Fruit fly (Drosophila melanogaster) whole organism, embryonic: ENCODE measurements around the gene CG46427.

ENCODE experiments used
- CG10274 ChIP-seq: fragments of 200-800 bp; sonication (Bioruptor generic); optimal IDR thresholded peaks from 3 replicates; lab custom pipeline; 2017; ENCODE audit warnings: missing biosample characterization, mild to moderate bottlenecking, missing genetic modification characterization
- CG11085 ChIP-seq: fragments of 200-800 bp; sonication (Bioruptor generic); IDR thresholded peaks from 2 replicates; pipeline ENCODE4 v1.3.6; 2022; ENCODE audit warnings: missing biosample characterization, missing genetic modification characterization
- CG11695 ChIP-seq: fragments of 200-800 bp; sonication (Bioruptor generic); IDR thresholded peaks from 3 replicates; pipeline ENCODE4 v1.3.6; 2022; ENCODE audit warnings: missing biosample characterization, missing genetic modification characterization
- CG1233 ChIP-seq: fragments of 200-800 bp; sonication (Bioruptor generic); optimal IDR thresholded peaks from 4 replicates; lab custom pipeline; 2018; ENCODE audit warnings: missing biosample characterization, mild to moderate bottlenecking, missing genetic modification characterization
- CG15479 ChIP-seq: fragments of 200-800 bp; sonication (Bioruptor generic); optimal IDR thresholded peaks from 3 replicates; lab custom pipeline; 2019; ENCODE audit warnings: missing biosample characterization, mild to moderate bottlenecking, missing genetic modification characterization, moderate library complexity
- CG16813 ChIP-seq: fragments of 200-800 bp; sonication (Bioruptor generic); IDR thresholded peaks from 3 replicates; pipeline ENCODE4 v1.3.6; 2022; ENCODE audit warnings: missing biosample characterization, missing genetic modification characterization; ENCODE audit not compliant: partially characterized antibody
- CG17802 ChIP-seq: fragments of 200-800 bp; sonication (Bioruptor generic); optimal IDR thresholded peaks from 2 replicates; lab custom pipeline; 2018; ENCODE audit warnings: missing biosample characterization, mild to moderate bottlenecking, missing genetic modification characterization, moderate library complexity
- CG18619 ChIP-seq: fragments of 200-800 bp; sonication (Bioruptor generic); optimal IDR thresholded peaks from 3 replicates; lab custom pipeline; 2017; ENCODE audit warnings: missing biosample characterization, mild to moderate bottlenecking, missing genetic modification characterization
- CG2889 ChIP-seq: fragments of 200-800 bp; sonication (Bioruptor generic); IDR thresholded peaks from 3 replicates; pipeline ENCODE4 v1.3.6; 2022; ENCODE audit warnings: missing biosample characterization, missing genetic modification characterization
- CG30020 ChIP-seq: fragments of 200-800 bp; optimal IDR thresholded peaks from 2 replicates; lab custom pipeline; 2019; ENCODE audit warnings: missing biosample characterization, mild to moderate bottlenecking, missing genetic modification characterization, moderate library complexity
- CG33213 ChIP-seq: fragments of 200-800 bp; sonication (Bioruptor generic); optimal IDR thresholded peaks from 3 replicates; lab custom pipeline; 2016; ENCODE audit warnings: missing biosample characterization, missing genetic modification characterization
- CG34376 ChIP-seq: fragments of 200-800 bp; sonication (Bioruptor generic); optimal IDR thresholded peaks from 2 replicates; lab custom pipeline; 2018; ENCODE audit warnings: missing biosample characterization, mild to moderate bottlenecking, missing genetic modification characterization
- CG4328 ChIP-seq: fragments of 200-800 bp; sonication (Bioruptor generic); optimal IDR thresholded peaks from 3 replicates; lab custom pipeline; 2017; ENCODE audit warnings: missing biosample characterization, missing genetic modification reagents, missing genetic modification characterization
- CG7372 ChIP-seq: fragments of 200-800 bp; sonication (Bioruptor generic); IDR thresholded peaks from 2 replicates; pipeline ENCODE4 v1.3.6; 2022; ENCODE audit warnings: missing biosample characterization, missing genetic modification characterization
- CHES-1-like ChIP-seq: fragments of 200-800 bp; sonication (Bioruptor generic); optimal IDR thresholded peaks from 2 replicates; lab custom pipeline; 2016; ENCODE audit warnings: missing biosample characterization, missing genetic modification characterization
- D19A ChIP-seq: fragments of 200-800 bp; optimal IDR thresholded peaks from 3 replicates; lab custom pipeline; 2019; ENCODE audit warnings: missing biosample characterization, mild to moderate bottlenecking, missing genetic modification characterization, moderate library complexity
- D19B ChIP-seq: fragments of 200-800 bp; sonication (Bioruptor generic); optimal IDR thresholded peaks from 2 replicates; lab custom pipeline; 2017; ENCODE audit warnings: missing biosample characterization, mild to moderate bottlenecking, missing genetic modification characterization
- Drgx ChIP-seq: fragments of 200-800 bp; sonication (Bioruptor generic); IDR thresholded peaks from 2 replicates; pipeline ENCODE4 v1.3.6; 2022; ENCODE audit warnings: missing biosample characterization, missing genetic modification characterization
- E2f2 ChIP-seq: fragments of 200-800 bp; sonication (Bioruptor generic); IDR thresholded peaks from 2 replicates; pipeline ENCODE4 v1.3.6; 2022; ENCODE audit warnings: missing biosample characterization, missing genetic modification characterization
- Fer3 ChIP-seq: fragments of 200-800 bp; sonication (Bioruptor generic); optimal IDR thresholded peaks from 2 replicates; lab custom pipeline; 2018; ENCODE audit warnings: missing biosample characterization, mild to moderate bottlenecking, missing genetic modification characterization, moderate library complexity
- H2.0 ChIP-seq: fragments of 200-800 bp; sonication (Bioruptor generic); IDR thresholded peaks from 2 replicates; pipeline ENCODE4 v1.3.6; 2022; ENCODE audit warnings: missing biosample characterization, missing genetic modification characterization
- Lpt ChIP-seq: fragments of >200 bp; optimal IDR thresholded peaks from 2 replicates; lab custom pipeline; 2018; ENCODE audit warnings: missing biosample characterization, missing genetic modification characterization
- NC2β ChIP-seq: fragments of 200-800 bp; sonication (Bioruptor generic); optimal IDR thresholded peaks from 2 replicates; lab custom pipeline; 2016; ENCODE audit warnings: missing biosample characterization, missing genetic modification characterization
- Nf-YB ChIP-seq: fragments of 200-800 bp; sonication (Bioruptor generic); optimal IDR thresholded peaks from 3 replicates; lab custom pipeline; 2019; ENCODE audit warnings: missing biosample characterization, mild to moderate bottlenecking, missing genetic modification characterization, moderate library complexity
- Rx ChIP-seq: fragments of 200-800 bp; sonication (Bioruptor generic); IDR thresholded peaks from 2 replicates; pipeline ENCODE4 v1.3.6; 2022; ENCODE audit warnings: missing biosample characterization, missing genetic modification characterization
- ase ChIP-seq: fragments of 200-800 bp; sonication (Bioruptor generic); IDR thresholded peaks from 3 replicates; pipeline ENCODE4 v1.3.6; 2022; ENCODE audit warnings: missing biosample characterization, missing genetic modification characterization
- bbx ChIP-seq: fragments of 200-800 bp; sonication (Bioruptor generic); IDR thresholded peaks from 2 replicates; pipeline ENCODE4 v1.3.6; 2022; ENCODE audit warnings: missing biosample characterization, missing genetic modification characterization; ENCODE audit not compliant: partially characterized antibody
- bsh ChIP-seq, 2 experiments: fragments of 200-800 bp; sonication (Bioruptor generic); optimal IDR thresholded peaks; 2 replicates each; lab custom pipeline; 2017 to 2018; ENCODE audit warnings: mild to moderate bottlenecking in 2 of 2, missing biosample characterization in 2 of 2, missing genetic modification characterization in 2 of 2, moderate library complexity in 1 of 2
- chif ChIP-seq, 2 experiments: fragments of 200-800 bp; sonication (Bioruptor generic); optimal IDR thresholded peaks; 3 replicates each; lab custom pipeline; 2016; ENCODE audit warnings: missing biosample characterization in 2 of 2, missing genetic modification characterization in 2 of 2
- corto ChIP-seq: fragments of 200-800 bp; sonication (Bioruptor generic); optimal IDR thresholded peaks from 2 replicates; lab custom pipeline; 2016; ENCODE audit warnings: missing biosample characterization, mild to moderate bottlenecking, missing genetic modification characterization, moderate library complexity
- cwo ChIP-seq: fragments of 200-800 bp; sonication (Bioruptor generic); optimal IDR thresholded peaks from 3 replicates; lab custom pipeline; 2017; ENCODE audit warnings: missing biosample characterization, missing genetic modification characterization, mild to moderate bottlenecking, moderate library complexity, missing genetic modification reagents
- da ChIP-seq: fragments of 200-800 bp; sonication (Bioruptor generic); optimal IDR thresholded peaks from 2 replicates; lab custom pipeline; 2016; ENCODE audit warnings: missing biosample characterization, missing genetic modification characterization
- danr ChIP-seq: fragments of 200-800 bp; sonication (Bioruptor generic); IDR thresholded peaks from 2 replicates; pipeline ENCODE4 v1.3.6; 2022; ENCODE audit warnings: missing biosample characterization, missing genetic modification characterization
- dati ChIP-seq: fragments of 200-800 bp; sonication (Bioruptor generic); IDR thresholded peaks from 2 replicates; pipeline ENCODE4 v1.3.6; 2022; ENCODE audit warnings: missing biosample characterization, missing genetic modification characterization
- dmrt11E ChIP-seq: fragments of 200-800 bp; sonication (Bioruptor generic); optimal IDR thresholded peaks from 3 replicates; lab custom pipeline; 2018; ENCODE audit warnings: missing biosample characterization, mild to moderate bottlenecking, missing genetic modification characterization, moderate library complexity
- exex ChIP-seq: fragments of 200-800 bp; sonication (Bioruptor generic); optimal IDR thresholded peaks from 4 replicates; lab custom pipeline; 2018; ENCODE audit warnings: missing biosample characterization, mild to moderate bottlenecking, missing genetic modification characterization, moderate library complexity
- gsb-n ChIP-seq: fragments of 200-800 bp; sonication (Bioruptor generic); optimal IDR thresholded peaks from 3 replicates; lab custom pipeline; 2018; ENCODE audit warnings: missing biosample characterization, mild to moderate bottlenecking, missing genetic modification characterization
- kah ChIP-seq: fragments of 200-800 bp; sonication (Bioruptor generic); optimal IDR thresholded peaks from 2 replicates; lab custom pipeline; 2018; ENCODE audit warnings: missing biosample characterization, mild to moderate bottlenecking, missing genetic modification characterization
- lmd ChIP-seq: fragments of 200-800 bp; sonication (Bioruptor generic); IDR thresholded peaks from 2 replicates; pipeline ENCODE4 v1.3.6; 2022; ENCODE audit warnings: missing biosample characterization, missing genetic modification characterization
- mirr ChIP-seq: fragments of 200-800 bp; sonication (Bioruptor generic); optimal IDR thresholded peaks from 3 replicates; lab custom pipeline; 2018; ENCODE audit warnings: missing biosample characterization, mild to moderate bottlenecking, missing genetic modification characterization
- otp ChIP-seq: fragments of 200-800 bp; sonication (Bioruptor generic); IDR thresholded peaks from 3 replicates; pipeline ENCODE4, ENCODE4 v1.3.6; 2022; ENCODE audit warnings: missing biosample characterization, missing genetic modification characterization
- pita ChIP-seq: fragments of 200-800 bp; sonication (Bioruptor generic); optimal IDR thresholded peaks from 2 replicates; lab custom pipeline; 2017; ENCODE audit warnings: missing biosample characterization, mild to moderate bottlenecking, missing genetic modification characterization
- run ChIP-seq: fragments of 200-800 bp; sonication (Bioruptor generic); optimal IDR thresholded peaks from 3 replicates; lab custom pipeline; 2018; ENCODE audit warnings: missing biosample characterization, mild to moderate bottlenecking, missing genetic modification characterization
- salm ChIP-seq: fragments of 200-800 bp; sonication (Bioruptor generic); optimal IDR thresholded peaks from 2 replicates; lab custom pipeline; 2018; ENCODE audit warnings: missing biosample characterization, mild to moderate bottlenecking, missing genetic modification characterization
- schlank ChIP-seq: fragments of 200-800 bp; sonication (Bioruptor generic); optimal IDR thresholded peaks from 2 replicates; lab custom pipeline; 2018; ENCODE audit warnings: missing biosample characterization, mild to moderate bottlenecking, missing genetic modification characterization
- sens ChIP-seq: fragments of 200-800 bp; sonication (Bioruptor generic); peaks from one replicate; lab custom pipeline; 2016; ENCODE audit warnings: missing biosample characterization, missing genetic modification characterization
- sima ChIP-seq: fragments of 200-800 bp; sonication (Bioruptor generic); optimal IDR thresholded peaks from 2 replicates; lab custom pipeline; 2016; ENCODE audit warnings: missing biosample characterization, missing genetic modification characterization
- slbo ChIP-seq: fragments of 200-800 bp; sonication (Bioruptor generic); IDR thresholded peaks from 2 replicates; pipeline ENCODE4 v1.3.6; 2022; ENCODE audit warnings: missing biosample characterization, missing genetic modification characterization
- slp2 ChIP-seq: fragments of 200-800 bp; sonication (Bioruptor generic); optimal IDR thresholded peaks from 2 replicates; lab custom pipeline; 2016; ENCODE audit warnings: missing biosample characterization, missing genetic modification characterization
- tll ChIP-seq, 2 experiments: fragments of 200-800 bp in 1 of 2; fragments of >200 bp in 1 of 2; sonication (Bioruptor generic) in 1 of 2; optimal IDR thresholded peaks; 2 replicates each; lab custom pipeline; 2017 to 2019; ENCODE audit warnings: missing biosample characterization in 2 of 2, missing genetic modification characterization in 2 of 2, mild to moderate bottlenecking in 1 of 2, moderate library complexity in 1 of 2

The CG46427 gene

dm6 chr3R:12405928-12406234, 33.1 kb downstream of the CG46427 start, which contains the start of gene Cyp9f2:
Cyp9f2 (minus strand) TSS chr3R:12406028.
- no peak for TF ChIP-seq gsb-n (tag; lab: Kevin White, UChicago)
- 0 out of 2 replicates have a peak, but pooled peaks have one; percentile 8 for TF ChIP-seq bbx (GFP tag; lab: Robert Waterston, UW)

- TF ChIP-seq bsh (GFP tag; optimal IDR thresholded peaks at IDR 0.05; lab: Kevin White, UChicago) (no peak), corto (no peak), CHES-1-like (GFP tag; lab: Kevin White, UChicago) (no peak), D19A (tag; lab: Kevin White, UChicago) (peak; percentile 3), CG30020 (tag; lab: Kevin White, UChicago) (no peak), Drgx (GFP tag; lab: Robert Waterston, UW) (no peak), CG18619 (GFP tag; lab: Kevin White, UChicago) (no peak), danr (GFP tag; lab: Robert Waterston, UW) (no peak), Rx (GFP tag; lab: Robert Waterston, UW) (no peak), gsb-n (tag; lab: Kevin White, UChicago) (no peak), CG34376 (GFP tag; lab: Kevin White, UChicago) (peak; percentile 54), lmd (GFP tag; lab: Robert Waterston, UW) (no peak), CG1233 (GFP tag; lab: Kevin White, UChicago) (no peak), CG16813 (no peak), CG10274 (GFP tag; lab: Kevin White, UChicago) (no peak), run (tag; lab: Kevin White, UChicago) (no peak), sima (no peak), exex (tag; lab: Kevin White, UChicago) (peak; percentile 92), CG11695 (GFP tag; lab: Robert Waterston, UW) (no peak), otp (GFP tag; lab: Robert Waterston, UW) (no peak), CG33213 (GFP tag; lab: Kevin White, UChicago) (no peak), CG7372 (GFP tag; lab: Robert Waterston, UW) (no peak), tll (GFP tag; optimal IDR thresholded peaks at IDR 0.05; lab: Kevin White, UChicago) (no peak), slbo (no peak), dati (GFP tag; lab: Robert Waterston, UW) (no peak), CG15479 (no peak), mirr (peak; percentile 91), slp2 (GFP tag; lab: Kevin White, UChicago) (no peak), da (GFP tag; lab: Kevin White, UChicago) (no peak), pita (GFP tag; lab: Kevin White, UChicago) (no peak), Nf-YB (GFP tag; lab: Kevin White, UChicago) (no peak), H2.0 (GFP tag; lab: Robert Waterston, UW) (no peak), schlank (tag; lab: Kevin White, UChicago) (no peak), CG11085 (GFP tag; lab: Robert Waterston, UW) (no peak), NC2β (GFP tag; lab: Kevin White, UChicago) (no peak), D19B (GFP tag; lab: Kevin White, UChicago) (no peak), E2f2 (GFP tag; lab: Robert Waterston, UW) (no peak), cwo (no peak), CG2889 (no peak), dmrt11E (tag; lab: Kevin White, UChicago) (no peak), CG17802 (no peak), salm (peak; percentile 2), Fer3 (tag; lab: Kevin White, UChicago) (no peak), ase (GFP tag; lab: Robert Waterston, UW) (no peak), sens (peak; percentile 49), CG4328 (GFP tag; lab: Kevin White, UChicago) (no peak), chif (GFP tag; optimal IDR thresholded peaks at IDR 0.05; lab: Kevin White, UChicago) (no peak), kah (GFP tag; lab: Kevin White, UChicago) (no peak), Lpt (GFP tag; lab: Kevin White, UChicago) (no peak)
These were observed 33.8 kb downstream of the CG46427 start for dm6 chr3R:12405134-12405533.
